Fruit fly (Drosophila melanogaster) whole organism, adult: ENCODE results near the gene Hph.

Experiments used
- CG11617 ChIP-seq: fragments of 200-800 bp; sonication (Bioruptor generic); optimal IDR thresholded peaks from 2 replicates; lab custom pipeline; 2017; ENCODE audit warnings: mild to moderate bottlenecking, missing biosample characterization, missing genetic modification reagents, missing genetic modification characterization
- CG12768 ChIP-seq: fragments of 200-800 bp; sonication (Bioruptor generic); optimal IDR thresholded peaks from 2 replicates; lab custom pipeline; 2017; ENCODE audit warnings: missing biosample characterization, missing genetic modification characterization, mild to moderate bottlenecking, moderate library complexity, missing genetic modification reagents
- CG14711 ChIP-seq: fragments of 200-800 bp; sonication (Bioruptor generic); optimal IDR thresholded peaks from 2 replicates; lab custom pipeline; 2018; ENCODE audit warnings: missing biosample characterization, mild to moderate bottlenecking, missing genetic modification characterization, moderate library complexity
- CG1620 ChIP-seq: fragments of 200-800 bp; sonication (Bioruptor generic); optimal IDR thresholded peaks from 2 replicates; lab custom pipeline; 2016; ENCODE audit warnings: missing biosample characterization, missing genetic modification characterization
- CG33017 ChIP-seq: fragments of 200-800 bp; sonication (Bioruptor generic); optimal IDR thresholded peaks from 2 replicates; lab custom pipeline; 2018; ENCODE audit warnings: missing biosample characterization, mild to moderate bottlenecking, missing genetic modification characterization, moderate library complexity
- CG5204 ChIP-seq: fragments of 200-800 bp; sonication (Bioruptor generic); optimal IDR thresholded peaks from 2 replicates; lab custom pipeline; 2016; ENCODE audit warnings: missing biosample characterization, missing genetic modification characterization
- CG7045 ChIP-seq: fragments of 200-800 bp; sonication (Bioruptor generic); optimal IDR thresholded peaks from 2 replicates; lab custom pipeline; 2017; ENCODE audit warnings: missing biosample characterization, mild to moderate bottlenecking, missing genetic modification characterization
- CG7101 ChIP-seq: fragments of 200-800 bp; sonication (Bioruptor generic); optimal IDR thresholded peaks from 2 replicates; lab custom pipeline; 2018; ENCODE audit warnings: missing biosample characterization, mild to moderate bottlenecking, missing genetic modification characterization, moderate library complexity
- Clk ChIP-seq: fragments of 200-800 bp; sonication (Bioruptor generic); optimal IDR thresholded peaks from 2 replicates; lab custom pipeline; 2017; ENCODE audit warnings: missing biosample characterization, missing genetic modification characterization
- Crg-1 ChIP-seq: fragments of 200-800 bp; sonication (Bioruptor generic); optimal IDR thresholded peaks from 2 replicates; lab custom pipeline; 2016; ENCODE audit warnings: missing biosample characterization, missing genetic modification characterization
- Hr96 ChIP-seq: fragments of 200-800 bp; sonication (Bioruptor generic); optimal IDR thresholded peaks from 2 replicates; lab custom pipeline; 2016; ENCODE audit warnings: missing biosample characterization, missing genetic modification characterization
- Mnt ChIP-seq: fragments of 200-800 bp; sonication (Bioruptor generic); optimal IDR thresholded peaks from 2 replicates; lab custom pipeline; 2016; ENCODE audit warnings: missing biosample characterization, mild to moderate bottlenecking, missing genetic modification characterization
- bab1 ChIP-seq: fragments of 200-800 bp; sonication (Bioruptor generic); optimal IDR thresholded peaks from 3 replicates; lab custom pipeline; 2019; ENCODE audit warnings: missing biosample characterization, mild to moderate bottlenecking, missing genetic modification characterization, moderate library complexity
- cic ChIP-seq: fragments of 200-800 bp; sonication (Bioruptor generic); optimal IDR thresholded peaks from 2 replicates; lab custom pipeline; 2017; ENCODE audit warnings: missing biosample characterization, mild to moderate bottlenecking, missing genetic modification characterization, moderate library complexity
- cnc ChIP-seq, 2 experiments: fragments of >200 bp; optimal IDR thresholded peaks; 2 replicates each; lab custom pipeline; 2017
- kay ChIP-seq: fragments of 200-800 bp; sonication (Bioruptor generic); peaks from one replicate; lab custom pipeline; 2016; ENCODE audit warnings: missing biosample characterization, missing genetic modification characterization, borderline replicate concordance
- ovo ChIP-seq: fragments of 200-800 bp; sonication (Bioruptor generic); optimal IDR thresholded peaks from 2 replicates; lab custom pipeline; 2016; ENCODE audit warnings: missing biosample characterization, missing genetic modification characterization
- pad ChIP-seq: fragments of 200-800 bp; sonication (Bioruptor generic); optimal IDR thresholded peaks from 3 replicates; lab custom pipeline; 2017; ENCODE audit warnings: missing biosample characterization, missing genetic modification characterization, mild to moderate bottlenecking, moderate library complexity, missing genetic modification reagents
- tj ChIP-seq: fragments of 200-800 bp; sonication (Bioruptor generic); optimal IDR thresholded peaks from 3 replicates; lab custom pipeline; 2017; ENCODE audit warnings: missing biosample characterization, mild to moderate bottlenecking, missing genetic modification characterization, moderate library complexity
- toe ChIP-seq: fragments of 200-800 bp; sonication (Bioruptor generic); optimal IDR thresholded peaks from 2 replicates; lab custom pipeline; 2016; ENCODE audit warnings: missing biosample characterization, missing genetic modification characterization

The Hph gene

dm6 chr3R:5266282-5266681, 9.4 kb downstream of the Hph start:
- TF ChIP-seq Clk (no peak), CG33017 (no peak), ovo (GFP tag; lab: Kevin White, UChicago) (no peak), Mnt (GFP tag; lab: Kevin White, UChicago) (no peak), CG1620 (GFP tag; lab: Kevin White, UChicago) (no peak), cic (no peak), bab1 (no peak), toe (no peak), Crg-1 (GFP tag; lab: Kevin White, UChicago) (no peak), CG7101 (tag; lab: Kevin White, UChicago) (no peak), CG5204 (no peak)

DNA sequence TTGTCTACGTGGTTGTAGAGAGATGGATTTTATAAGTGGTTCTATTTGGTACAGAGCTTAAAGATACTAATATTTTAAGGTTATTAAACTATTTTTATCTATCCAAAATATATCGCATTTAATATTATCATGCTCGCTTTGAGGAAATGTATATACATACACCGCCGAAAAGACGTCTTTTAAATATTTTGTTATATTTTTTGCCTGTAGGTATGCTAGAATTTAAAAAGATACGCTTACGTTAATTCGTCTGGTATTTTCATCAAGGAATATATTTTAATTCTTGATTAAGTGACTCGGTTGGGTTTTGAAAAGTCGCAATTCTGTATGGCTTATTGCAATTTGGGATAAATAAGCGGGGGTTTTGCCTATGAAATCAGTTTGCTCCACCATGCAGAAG, 11.7 kb downstream of the Hph start:
- TF ChIP-seq kay (GFP tag; lab: Kevin White, UChicago) (peak; percentile 87), cic (no peak), bab1 (peak; percentile 3)

- TF ChIP-seq toe (no peak), CG11617 (GFP tag; lab: Kevin White, UChicago) (peak; percentile 29), bab1 (peak; percentile 13), CG5204 (no peak), Mnt (GFP tag; lab: Kevin White, UChicago) (peak; percentile 58), Hr96 (GFP tag; lab: Kevin White, UChicago) (no peak), CG33017 (peak; percentile 42), CG7101 (tag; lab: Kevin White, UChicago) (peak; percentile 66), pad (GFP tag; lab: Kevin White, UChicago) (peak; percentile 67), cnc (optimal IDR thresholded peaks at IDR 0.05; lab: Kevin White, UChicago) (no peak), Crg-1 (GFP tag; lab: Kevin White, UChicago) (peak; percentile 62), cic (peak; percentile 38), Clk (peak; percentile 37), tj (GFP tag; lab: Kevin White, UChicago) (peak; percentile 43), CG1620 (GFP tag; lab: Kevin White, UChicago) (peak; percentile 67), ovo (GFP tag; lab: Kevin White, UChicago) (no peak), CG7045 (GFP tag; lab: Kevin White, UChicago) (peak; percentile 32), CG12768 (GFP tag; lab: Kevin White, UChicago) (peak; percentile 73), CG14711 (tag; lab: Kevin White, UChicago) (peak; percentile 16), kay (GFP tag; lab: Kevin White, UChicago) (no peak)
Observed at dm6 chr3R:5270806-5271205, 14.0 kb downstream of the Hph start.

DNA sequence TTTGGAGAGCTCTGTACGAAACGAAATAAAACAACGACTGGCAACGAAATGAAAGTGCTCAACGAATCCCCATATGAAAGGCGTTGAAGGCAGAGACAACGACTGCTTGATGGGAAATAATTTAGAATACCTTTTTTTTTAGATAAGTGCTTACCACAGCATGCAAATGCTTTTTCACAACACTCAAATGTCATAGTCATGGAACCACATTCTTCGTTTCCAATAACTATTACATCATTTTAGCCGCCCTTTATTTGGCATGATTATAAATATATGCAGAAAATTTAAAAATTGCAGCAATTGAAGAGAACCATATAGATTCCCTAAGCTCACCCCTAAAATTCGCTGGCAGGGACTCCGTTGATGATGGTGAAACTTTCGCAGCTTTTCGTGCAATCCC, 20.9 kb downstream of the Hph start, which contains the start of gene CG31538:
TSS of gene CG31538 (minus strand) at position 101 of the 400 bp plus-strand sequence.
- TF ChIP-seq CG33017, result no peak
- TF ChIP-seq bab1, result no peak
- peak; percentile 21 for TF ChIP-seq kay (GFP tag; lab: Kevin White, UChicago)

- TF ChIP-seq CG11617 (GFP tag; lab: Kevin White, UChicago) (no peak), CG12768 (GFP tag; lab: Kevin White, UChicago) (peak; percentile 1)
Observed at dm6 chr3R:5278627-5279026, 21.8 kb downstream of the Hph start.

dm6 chr3R:5279609-5280164, 22.9 kb downstream of the Hph start:
- TF ChIP-seq Mnt (GFP tag; lab: Kevin White, UChicago), result peak; percentile 15
- TF ChIP-seq kay (GFP tag; lab: Kevin White, UChicago), result peak; percentile 7
- peak; percentile 15 for TF ChIP-seq cic
- TF ChIP-seq bab1, result no peak
- TF ChIP-seq cnc (optimal IDR thresholded peaks at IDR 0.05; lab: Kevin White, UChicago), result no peak
- TF ChIP-seq tj (GFP tag; lab: Kevin White, UChicago), result peak; percentile 91
- TF ChIP-seq Crg-1 (GFP tag; lab: Kevin White, UChicago), result no peak
- no peak for TF ChIP-seq ovo (GFP tag; lab: Kevin White, UChicago)
- TF ChIP-seq CG5204, result no peak

DNA sequence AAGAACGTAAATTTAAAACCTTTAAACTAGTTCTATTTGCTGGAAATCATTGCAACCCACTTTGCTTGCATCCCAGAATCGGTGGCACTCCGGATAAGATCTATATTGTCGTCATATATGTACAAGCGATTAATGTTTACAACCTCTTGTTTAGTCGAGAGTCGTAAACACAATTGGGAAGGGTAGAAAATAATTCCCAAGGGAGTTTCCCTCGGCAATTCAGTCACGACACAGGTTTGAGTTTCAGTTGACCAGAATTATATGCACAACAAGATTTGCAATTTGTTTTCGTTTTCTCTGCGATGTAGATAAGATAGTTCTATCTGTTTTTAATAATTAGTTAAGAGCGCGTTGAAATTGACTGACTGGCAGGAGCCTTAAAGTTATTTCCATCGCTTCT, 23.5 kb downstream of the Hph start:
- TF ChIP-seq cic (peak; percentile 42), Crg-1 (GFP tag; lab: Kevin White, UChicago) (no peak), CG33017 (peak; percentile 50), kay (GFP tag; lab: Kevin White, UChicago) (peak; percentile 28)

DNA sequence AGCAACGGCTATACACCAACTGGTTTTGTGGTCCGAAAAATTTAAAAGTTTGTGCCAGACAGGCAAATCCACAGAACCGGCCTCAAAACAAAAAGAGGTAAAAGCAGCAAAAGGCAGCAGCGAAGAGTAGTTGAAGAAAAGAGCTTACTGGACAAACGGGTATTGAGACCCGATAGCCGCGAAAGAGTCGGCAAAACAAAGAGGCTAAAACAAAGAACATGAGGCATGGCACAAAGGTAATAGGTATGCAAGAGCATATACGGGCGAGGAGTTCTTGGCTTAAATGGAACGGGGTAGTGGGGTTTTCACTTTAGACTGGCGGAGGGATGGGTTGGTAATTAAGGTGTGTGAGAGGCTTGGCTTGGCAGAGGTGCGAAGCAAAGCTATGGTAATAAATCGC, 24.3 kb downstream of the Hph start:
- TF ChIP-seq tj (GFP tag; lab: Kevin White, UChicago) (peak; percentile 91), CG7101 (tag; lab: Kevin White, UChicago) (no peak)
